Worm (Caenorhabditis elegans): ENCODE measurements around the gene gpx-7.
A peak's percentile ranks its signal among the peaks of the same experiment; 100 is the strongest.

The gpx-7 gene

ce11 chrX:7799680-7800079, at the start of gene gpx-7:
Gene gpx-7, minus strand, starts transcription at chrX:7799780.
- no peak for TF ChIP-seq ztf-7 (tag; optimal IDR thresholded peaks at IDR 0.05)
- no peak for TF ChIP-seq tra-1 (GFP tag; IDR thresholded peaks at IDR 0.05)
- TF ChIP-seq php-3 (GFP tag; IDR thresholded peaks at IDR 0.05) = 0 out of 2 replicates have a peak, but pooled peaks have one; percentile 27
- TF ChIP-seq daf-16 (GFP tag; optimal IDR thresholded peaks at IDR 0.05) = no peak
- TF ChIP-seq daf-16 (tag; optimal IDR thresholded peaks at IDR 0.05) = peak; percentile 50
- TF ChIP-seq lin-1 (GFP tag; IDR thresholded peaks at IDR 0.05) = no peak
- TF ChIP-seq zip-2 (tag; optimal IDR thresholded peaks at IDR 0.05) = no peak
- peak; percentile 38 for TF ChIP-seq pqm-1 (tag; optimal IDR thresholded peaks at IDR 0.05)
- TF ChIP-seq F49E8.2 (tag; optimal IDR thresholded peaks at IDR 0.05; ENCODE audit: borderline replicate concordance) = no peak
- TF ChIP-seq nhr-28 (tag; optimal IDR thresholded peaks at IDR 0.05) = peak; percentile 19
- TF ChIP-seq aly-2 (tag; optimal IDR thresholded peaks at IDR 0.05) = no peak
- TF ChIP-seq mdt-29 (GFP tag; IDR thresholded peaks at IDR 0.05) = no peak
- peak; percentile 28 for TF ChIP-seq dve-1 (tag; optimal IDR thresholded peaks at IDR 0.05; ENCODE audit: insufficient read depth)
- no peak for TF ChIP-seq ceh-28 (tag; optimal IDR thresholded peaks at IDR 0.05)
- TF ChIP-seq T20F7.1 (GFP tag; optimal IDR thresholded peaks at IDR 0.05) = no peak
- no peak for TF ChIP-seq mxl-2 (GFP tag; conservative IDR thresholded peaks at IDR 0.05)

- no peak for TF ChIP-seq F49E8.2 (tag; optimal IDR thresholded peaks at IDR 0.05; ENCODE audit: borderline replicate concordance)
- peak in 1 of 2 experiments; percentile 86 for TF ChIP-seq unc-62 (GFP tag; optimal IDR thresholded peaks at IDR 0.05 in 1 of 2)
- no peak for TF ChIP-seq unc-62 (tag; optimal IDR thresholded peaks at IDR 0.05)
Measured at ce11 chrX:7847413-7847812, 47.8 kb upstream of the gpx-7 start, which contains the start of gene C54D2.6. Gene C54D2.6, minus strand, starts transcription at chrX:7847513.

DNA sequence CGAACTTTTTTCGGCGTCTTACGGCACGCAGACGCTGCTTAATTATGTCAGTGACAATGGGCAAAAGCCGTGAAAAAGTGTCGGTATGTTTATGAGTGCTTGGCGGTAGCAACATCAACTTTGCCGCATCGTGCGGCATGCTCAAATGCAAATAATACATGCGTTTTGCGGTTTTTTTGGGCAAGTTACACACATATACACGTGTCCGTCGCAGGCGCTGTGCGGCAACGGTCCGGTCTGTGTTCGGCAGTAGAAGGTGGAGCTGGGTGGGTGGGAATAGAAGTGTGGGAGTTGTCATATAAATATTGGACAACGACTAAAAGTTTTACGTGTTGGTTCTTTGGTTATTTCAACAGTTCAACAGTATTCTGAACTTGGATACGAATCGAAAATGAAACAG, 42.7 kb upstream of the gpx-7 start, which contains the start of gene idpp-11:
idpp-11 (plus strand) TSS at position 301 of the 400 bp plus-strand sequence.
- TF ChIP-seq daf-16 (GFP tag; optimal IDR thresholded peaks at IDR 0.05) (no peak), daf-16 (tag; optimal IDR thresholded peaks at IDR 0.05) (no peak), snpc-1.2 (GFP tag; IDR thresholded peaks at IDR 0.05) (no peak), spr-1 (tag; optimal IDR thresholded peaks at IDR 0.05) (no peak), nhr-41 (GFP tag; IDR thresholded peaks at IDR 0.05) (no peak), lin-15B (tag; optimal IDR thresholded peaks at IDR 0.05) (no peak), mxl-2 (GFP tag; conservative IDR thresholded peaks at IDR 0.05) (no peak), F49E8.2 (tag; optimal IDR thresholded peaks at IDR 0.05; ENCODE audit: borderline replicate concordance) (no peak), T20F7.1 (GFP tag; optimal IDR thresholded peaks at IDR 0.05) (no peak), nhr-42 (GFP tag; IDR thresholded peaks at IDR 0.05) (no peak), unc-62 (GFP tag; optimal IDR thresholded peaks at IDR 0.05 in 1 of 2) (no peak), unc-62 (tag; optimal IDR thresholded peaks at IDR 0.05) (no peak), nhr-111 (GFP tag; optimal IDR thresholded peaks at IDR 0.05) (no peak), ceh-82 (tag; optimal IDR thresholded peaks at IDR 0.05) (no peak), nhr-76 (tag; optimal IDR thresholded peaks at IDR 0.05) (no peak), dve-1 (tag; optimal IDR thresholded peaks at IDR 0.05; ENCODE audit: insufficient read depth) (no peak), hlh-11 (tag; optimal IDR thresholded peaks at IDR 0.05) (no peak), egl-27 (tag; optimal IDR thresholded peaks at IDR 0.05) (no peak)

DNA sequence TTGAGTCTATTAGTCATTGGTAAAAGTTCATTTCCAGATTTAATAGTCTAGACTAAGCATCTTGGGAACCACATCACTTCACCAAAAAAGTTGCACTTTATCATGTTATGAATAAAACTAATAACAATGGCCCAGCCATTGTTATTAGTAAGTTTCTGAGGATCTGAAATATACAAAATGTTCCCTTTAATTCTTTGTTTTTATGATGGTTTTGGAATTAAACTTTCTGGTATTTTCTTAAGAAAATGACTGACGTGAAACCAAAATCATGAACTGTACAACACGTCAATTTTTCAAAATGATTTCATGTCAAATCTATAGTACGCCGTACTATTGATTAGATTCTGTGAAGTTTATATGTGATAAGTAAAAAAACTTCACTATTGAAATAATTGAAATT, 40.4 kb upstream of the gpx-7 start:
- TF ChIP-seq ceh-32 (tag; optimal IDR thresholded peaks at IDR 0.05; ENCODE audit: poor library complexity) (no peak), pqm-1 (tag; optimal IDR thresholded peaks at IDR 0.05) (no peak), aha-1 (tag) (peak; percentile 97), lin-13 (GFP tag; optimal IDR thresholded peaks at IDR 0.05) (no peak), attf-4 (tag; optimal IDR thresholded peaks at IDR 0.05) (no peak)

DNA sequence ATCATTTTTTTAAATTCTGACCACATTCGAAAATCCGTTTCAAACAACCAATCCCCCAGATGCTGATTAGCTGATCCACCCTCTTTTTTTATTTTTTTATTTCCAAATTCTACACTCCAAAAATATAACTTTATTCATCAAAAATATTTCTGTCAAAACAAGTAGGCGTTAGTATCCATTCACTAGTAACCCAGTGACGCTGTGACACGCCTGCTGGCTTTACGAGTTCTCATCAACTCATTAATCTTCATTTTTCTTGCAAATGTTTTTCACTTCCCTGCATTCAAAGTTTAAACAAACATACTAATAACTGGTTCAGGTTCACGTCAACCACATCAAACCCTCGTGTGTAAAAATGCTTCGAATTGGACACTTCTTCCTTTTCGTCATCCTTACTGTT, 39.0 kb upstream of the gpx-7 start, which contains the start of gene nlp-101:
nlp-101 (plus strand) TSS at position 301 of the 400 bp plus-strand sequence.
- TF ChIP-seq daf-12 (tag; optimal IDR thresholded peaks at IDR 0.05) (no peak), fos-1 (tag; optimal IDR thresholded peaks at IDR 0.05) (no peak), unc-62 (GFP tag; optimal IDR thresholded peaks at IDR 0.05 in 1 of 2) (peak in 1 of 2 experiments; percentile 1), unc-62 (tag; optimal IDR thresholded peaks at IDR 0.05) (no peak)
